Worm (Caenorhabditis elegans): Measurements from ENCODE around the gene W02D7.11.

DNA sequence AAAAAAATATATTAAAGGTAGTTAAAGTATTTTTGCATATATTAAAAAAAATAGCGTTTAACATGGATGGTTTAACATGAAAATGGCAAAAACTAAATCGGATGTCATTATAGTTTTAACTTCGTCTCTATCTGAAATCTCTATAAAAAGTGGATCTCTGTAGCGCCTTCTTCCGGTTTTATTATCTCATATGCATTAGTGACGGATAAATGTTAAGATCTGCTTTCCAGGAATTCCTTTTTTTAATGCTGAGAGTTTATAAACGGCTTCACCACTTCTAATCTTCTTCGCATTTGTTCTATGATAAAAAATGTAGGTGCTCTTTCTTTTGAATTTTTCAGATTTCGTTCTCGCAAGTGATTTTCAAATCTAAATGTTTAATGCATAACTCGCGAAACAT is 38.1 kb upstream of the W02D7.11 start:
- TF ChIP-seq ets-4 (tag; optimal IDR thresholded peaks at IDR 0.05): no peak
- no peak for TF ChIP-seq F13H6.1 (tag; optimal IDR thresholded peaks at IDR 0.05)
- TF ChIP-seq pat-9 (tag; optimal IDR thresholded peaks at IDR 0.05): no peak
- no peak for TF ChIP-seq tbx-2 (tag; optimal IDR thresholded peaks at IDR 0.05)
- TF ChIP-seq C38D4.7 (GFP tag; optimal IDR thresholded peaks at IDR 0.05): no peak
- TF ChIP-seq ama-1 (optimal IDR thresholded peaks at IDR 0.05): no peak
